Worm (Caenorhabditis elegans): Measurements from ENCODE around the gene col-17.

DNA sequence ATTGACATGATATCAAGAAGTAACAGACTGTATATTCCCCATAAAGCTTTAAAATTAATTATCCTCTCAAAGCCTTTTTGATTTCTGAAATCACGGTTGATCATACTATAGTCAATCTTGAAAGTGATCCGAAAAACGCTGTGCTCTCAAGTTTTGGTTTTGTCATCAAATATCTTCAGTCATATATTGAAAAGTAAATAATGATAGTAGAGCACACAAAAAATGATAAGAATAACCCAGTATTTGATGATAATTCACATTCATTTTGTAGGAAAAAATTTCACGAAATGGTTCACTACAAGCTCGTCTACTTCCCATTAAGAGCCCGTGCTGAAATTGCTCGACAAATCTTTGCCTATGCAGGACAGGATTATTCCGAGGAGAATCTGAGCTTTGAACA lies 12.3 kb upstream of the col-17 start, which contains the start of gene gst-6:
- TF ChIP-seq flt-1 (GFP tag; IDR thresholded peaks at IDR 0.05), result no peak
- TF ChIP-seq T22C8.4 (GFP tag; IDR thresholded peaks at IDR 0.05), result no peak
- TF ChIP-seq cog-1 (tag; optimal IDR thresholded peaks at IDR 0.05), result no peak
- TF ChIP-seq tab-1 (GFP tag; IDR thresholded peaks at IDR 0.05), result no peak
- no peak for TF ChIP-seq med-1 (GFP tag; optimal IDR thresholded peaks at IDR 0.05; ENCODE audit: insufficient read depth)
- no peak for TF ChIP-seq ztf-29 (GFP tag; IDR thresholded peaks at IDR 0.05)
- TF ChIP-seq ref-1 (GFP tag; conservative IDR thresholded peaks at IDR 0.05), result no peak
- TF ChIP-seq ztf-23 (GFP tag; IDR thresholded peaks at IDR 0.05), result no peak
